Fruit fly (Drosophila melanogaster) whole organism: ENCODE measurements around the gene Sld5.

Experiments
- EcR ChIP-seq, 2 experiments: fragments of >200 bp; optimal IDR thresholded peaks; 2 replicates each; lab custom pipeline; 2017; ENCODE audit warnings: missing biosample characterization in 2 of 2, missing genetic modification characterization in 2 of 2, missing genetic modification reagents in 2 of 2
- pan ChIP-seq: fragments of >200 bp; optimal IDR thresholded peaks from 2 replicates; lab custom pipeline; 2017
- psq ChIP-seq: fragments of >200 bp; optimal IDR thresholded peaks from 2 replicates; lab custom pipeline; 2017
- usp ChIP-seq: fragments of >200 bp; optimal IDR thresholded peaks from 2 replicates; lab custom pipeline; 2017; ENCODE audit warnings: missing biosample characterization, missing genetic modification characterization, mixed read lengths

dm6 chr3R:26042131-26042885 lies 14.0 kb downstream of the Sld5 start:
- TF ChIP-seq usp (no peak), pan (no peak), EcR (GFP tag; optimal IDR thresholded peaks at IDR 0.05; lab: Kevin White, UChicago) (no peak), psq (lab: Kevin White, UChicago) (no peak)
